Fruit fly (Drosophila melanogaster): ENCODE measurements around the gene CG18417.
A peak's percentile ranks its signal among the peaks of the same experiment; 100 is the strongest.

CG18417 gene

DNA sequence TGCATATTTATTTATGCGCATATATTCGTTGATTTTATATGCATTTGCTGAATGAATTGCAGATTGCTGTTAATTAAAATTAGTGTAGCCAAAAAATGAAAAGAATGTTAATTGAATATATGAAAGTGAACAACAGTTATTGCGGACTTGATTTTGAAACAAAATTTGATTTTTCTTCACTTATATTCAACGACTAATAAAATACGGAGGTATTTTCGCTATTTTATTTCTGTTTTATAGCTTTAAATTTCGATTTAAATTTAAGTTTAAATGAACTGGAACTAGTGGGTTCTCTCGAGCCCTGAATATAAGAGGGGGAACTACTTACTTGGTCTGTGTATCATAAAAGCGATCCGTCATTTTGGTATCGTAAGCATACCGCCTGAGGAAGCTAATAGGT lies 3.8 kb upstream of the CG18417 start, which contains the start of gene CG32379:
CG32379 (plus strand) TSS at position 301 of the 400 bp plus-strand sequence.
- no peak for TF ChIP-seq Crg-1 (GFP tag; optimal IDR thresholded peaks at IDR 0.05)
- TF ChIP-seq CG14711 (tag; optimal IDR thresholded peaks at IDR 0.05): no peak
- TF ChIP-seq cic (GFP tag; optimal IDR thresholded peaks at IDR 0.05): no peak
- TF ChIP-seq CG11617 (GFP tag; optimal IDR thresholded peaks at IDR 0.05): no peak

DNA sequence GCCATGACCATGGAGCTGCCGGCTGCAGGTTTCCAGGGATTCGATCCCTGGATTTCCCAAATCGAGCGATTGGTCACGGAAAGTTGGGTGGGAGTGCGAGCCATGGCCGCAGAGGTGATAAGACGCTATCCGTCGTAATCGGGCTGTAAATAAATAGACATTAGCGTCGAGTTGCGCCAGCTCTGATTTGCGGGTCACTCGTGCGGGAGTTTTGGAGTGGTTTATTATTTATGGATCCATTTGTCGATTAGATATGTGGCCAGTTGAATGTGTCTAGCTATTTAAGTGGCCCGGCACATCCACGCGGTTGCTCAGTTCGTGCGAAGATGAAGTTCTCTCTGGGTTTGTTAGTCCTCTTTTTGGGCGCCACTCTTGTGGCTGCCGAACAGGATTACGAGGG lies 1.9 kb upstream of the CG18417 start, which contains the start of gene CG8562:
CG8562 (plus strand) TSS at position 307 of the 400 bp plus-strand sequence.
- no peak for TF ChIP-seq Mnt (GFP tag; optimal IDR thresholded peaks at IDR 0.05)
- no peak for TF ChIP-seq Clk (GFP tag; optimal IDR thresholded peaks at IDR 0.05)
- no peak for TF ChIP-seq bab1 (GFP tag; optimal IDR thresholded peaks at IDR 0.05)
- no peak for TF ChIP-seq cic (GFP tag; optimal IDR thresholded peaks at IDR 0.05)
- no peak for TF ChIP-seq CG7101 (tag; optimal IDR thresholded peaks at IDR 0.05)
- TF ChIP-seq CG7045 (GFP tag; optimal IDR thresholded peaks at IDR 0.05): no peak
- no peak for TF ChIP-seq pad (GFP tag; optimal IDR thresholded peaks at IDR 0.05)
- TF ChIP-seq CG33017 (tag; optimal IDR thresholded peaks at IDR 0.05): no peak
- no peak for TF ChIP-seq Hr96 (GFP tag; optimal IDR thresholded peaks at IDR 0.05)
- no peak for TF ChIP-seq Crg-1 (GFP tag; optimal IDR thresholded peaks at IDR 0.05)
- no peak for TF ChIP-seq ovo (GFP tag; optimal IDR thresholded peaks at IDR 0.05)
- TF ChIP-seq CG14711 (tag; optimal IDR thresholded peaks at IDR 0.05): no peak
- no peak for TF ChIP-seq CG5204 (GFP tag; optimal IDR thresholded peaks at IDR 0.05)
- no peak for TF ChIP-seq CG11617 (GFP tag; optimal IDR thresholded peaks at IDR 0.05)
- TF ChIP-seq kay (GFP tag; ENCODE audit: borderline replicate concordance): no peak
- no peak for TF ChIP-seq CG12768 (GFP tag; optimal IDR thresholded peaks at IDR 0.05)
- TF ChIP-seq toe (GFP tag; optimal IDR thresholded peaks at IDR 0.05): no peak
- TF ChIP-seq CG1620 (GFP tag; optimal IDR thresholded peaks at IDR 0.05): no peak

- TF ChIP-seq CG12768 (GFP tag; optimal IDR thresholded peaks at IDR 0.05): no peak
- TF ChIP-seq kay (GFP tag; ENCODE audit: borderline replicate concordance): no peak
- no peak for TF ChIP-seq Crg-1 (GFP tag; optimal IDR thresholded peaks at IDR 0.05)
- TF ChIP-seq CG11617 (GFP tag; optimal IDR thresholded peaks at IDR 0.05): no peak
- no peak for TF ChIP-seq CG33017 (tag; optimal IDR thresholded peaks at IDR 0.05)
- no peak for TF ChIP-seq Hr96 (GFP tag; optimal IDR thresholded peaks at IDR 0.05)
- TF ChIP-seq cic (GFP tag; optimal IDR thresholded peaks at IDR 0.05): no peak
- TF ChIP-seq Mnt (GFP tag; optimal IDR thresholded peaks at IDR 0.05): no peak
These were observed 2.1 kb downstream of the CG18417 start for dm6 chr3L:7401972-7402371.

dm6 chr3L:7404081-7404480 lies 4.2 kb downstream of the CG18417 start, which contains the start of gene CG8560:
TSS of gene CG8560 (minus strand) at chr3L:7404181.
- TF ChIP-seq CG14711 (tag; optimal IDR thresholded peaks at IDR 0.05) (no peak), CG12768 (GFP tag; optimal IDR thresholded peaks at IDR 0.05) (no peak), bab1 (GFP tag; optimal IDR thresholded peaks at IDR 0.05) (no peak), CG11617 (GFP tag; optimal IDR thresholded peaks at IDR 0.05) (no peak), pad (GFP tag; optimal IDR thresholded peaks at IDR 0.05) (no peak), ovo (GFP tag; optimal IDR thresholded peaks at IDR 0.05) (no peak), cic (GFP tag; optimal IDR thresholded peaks at IDR 0.05) (no peak), kay (GFP tag; ENCODE audit: borderline replicate concordance) (no peak), Crg-1 (GFP tag; optimal IDR thresholded peaks at IDR 0.05) (no peak), CG1620 (GFP tag; optimal IDR thresholded peaks at IDR 0.05) (no peak), Clk (GFP tag; optimal IDR thresholded peaks at IDR 0.05) (no peak), Mnt (GFP tag; optimal IDR thresholded peaks at IDR 0.05) (no peak), CG5204 (GFP tag; optimal IDR thresholded peaks at IDR 0.05) (no peak), cnc (optimal IDR thresholded peaks at IDR 0.05) (no peak)

dm6 chr3L:7422578-7422977 lies 22.7 kb downstream of the CG18417 start:
- TF ChIP-seq cnc (optimal IDR thresholded peaks at IDR 0.05): no peak
- no peak for TF ChIP-seq CG5204 (GFP tag; optimal IDR thresholded peaks at IDR 0.05)
- no peak for TF ChIP-seq CG11617 (GFP tag; optimal IDR thresholded peaks at IDR 0.05)
- no peak for TF ChIP-seq Clk (GFP tag; optimal IDR thresholded peaks at IDR 0.05)
- no peak for TF ChIP-seq toe (GFP tag; optimal IDR thresholded peaks at IDR 0.05)
- no peak for TF ChIP-seq CG14711 (tag; optimal IDR thresholded peaks at IDR 0.05)
- no peak for TF ChIP-seq tj (GFP tag; optimal IDR thresholded peaks at IDR 0.05)
- TF ChIP-seq pad (GFP tag; optimal IDR thresholded peaks at IDR 0.05): no peak
- no peak for TF ChIP-seq CG7101 (tag; optimal IDR thresholded peaks at IDR 0.05)

DNA sequence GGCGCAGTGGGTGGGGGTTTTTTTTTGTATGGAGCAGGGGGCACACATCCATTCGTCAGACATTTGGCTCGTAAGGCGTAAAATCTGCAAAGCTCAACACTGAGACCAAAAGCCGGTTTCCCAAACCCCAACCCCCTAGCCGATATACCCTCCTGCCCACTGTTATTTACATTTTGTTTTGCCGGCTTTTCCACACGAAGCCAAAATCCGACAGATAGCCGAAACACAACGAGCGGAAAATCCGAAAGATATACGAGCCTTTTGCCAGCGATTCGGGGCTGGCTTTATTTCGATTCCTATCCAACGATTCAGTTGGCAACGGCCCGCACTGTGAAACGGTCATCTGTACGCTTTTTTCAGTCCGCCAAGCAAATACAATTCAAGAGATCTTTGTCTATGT lies 23.6 kb downstream of the CG18417 start, which contains the start of gene CG42458:
CG42458 (plus strand) TSS at position 311 of the 400 bp plus-strand sequence.
- peak; percentile 68 for TF ChIP-seq kay (GFP tag; ENCODE audit: borderline replicate concordance)
- no peak for TF ChIP-seq CG1620 (GFP tag; optimal IDR thresholded peaks at IDR 0.05)
- TF ChIP-seq cic (GFP tag; optimal IDR thresholded peaks at IDR 0.05): no peak
- TF ChIP-seq CG11617 (GFP tag; optimal IDR thresholded peaks at IDR 0.05): no peak
- TF ChIP-seq CG5204 (GFP tag; optimal IDR thresholded peaks at IDR 0.05): no peak
- no peak for TF ChIP-seq ovo (GFP tag; optimal IDR thresholded peaks at IDR 0.05)

DNA sequence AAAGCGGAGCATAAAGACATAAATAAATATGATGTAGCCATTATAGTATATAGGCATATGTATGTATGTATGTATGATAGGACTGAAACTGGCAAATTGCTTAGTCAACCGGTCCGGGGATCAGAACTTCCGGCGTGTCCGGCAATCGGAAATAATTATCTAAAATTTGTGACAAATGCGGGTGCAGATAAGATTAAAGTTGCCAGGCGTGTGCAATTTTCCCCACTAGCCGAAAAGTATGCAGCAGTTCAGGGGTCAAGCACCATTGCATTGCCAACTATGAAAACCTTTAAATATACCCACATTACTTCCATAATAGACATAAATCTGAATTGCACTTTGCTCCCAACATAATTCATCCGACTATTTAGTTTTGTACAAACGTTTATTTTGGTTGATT lies 32.4 kb downstream of the CG18417 start:
- no peak for TF ChIP-seq Hr96 (GFP tag; optimal IDR thresholded peaks at IDR 0.05)
